Fruit fly (Drosophila melanogaster) whole organism, embryonic: Measurements from ENCODE around the gene orion.

Experiments
- Bgb ChIP-seq: fragments of 200-800 bp; sonication (Bioruptor generic); IDR thresholded peaks from 2 replicates; pipeline ENCODE4 v1.3.6; 2022; ENCODE audit warnings: missing biosample characterization, missing genetic modification characterization; ENCODE audit not compliant: partially characterized antibody
- CG10267 ChIP-seq: fragments of 200-800 bp; sonication (Bioruptor generic); optimal IDR thresholded peaks from 2 replicates; lab custom pipeline; 2018; ENCODE audit warnings: missing biosample characterization, mild to moderate bottlenecking, missing genetic modification characterization, moderate library complexity
- CG10366 ChIP-seq: fragments of 200-800 bp; sonication (Bioruptor generic); IDR thresholded peaks from 2 replicates; pipeline ENCODE4 v1.3.6; 2022; ENCODE audit warnings: missing biosample characterization, missing genetic modification characterization
- CG10431 ChIP-seq: fragments of 200-800 bp; sonication (Bioruptor generic); optimal IDR thresholded peaks from 3 replicates; lab custom pipeline; 2018; ENCODE audit warnings: missing biosample characterization, mild to moderate bottlenecking, missing genetic modification characterization
- CG11456 ChIP-seq: fragments of 200-800 bp; sonication (Bioruptor generic); IDR thresholded peaks from 3 replicates; pipeline ENCODE4 v1.3.6; 2022; ENCODE audit warnings: missing biosample characterization, missing genetic modification characterization
- CG1603 ChIP-seq: fragments of 200-800 bp; sonication (Bioruptor generic); optimal IDR thresholded peaks from 2 replicates; lab custom pipeline; 2019; ENCODE audit warnings: missing biosample characterization, mild to moderate bottlenecking, missing genetic modification characterization, moderate library complexity
- CG16863 ChIP-seq: fragments of 200-800 bp; sonication (Bioruptor generic); optimal IDR thresholded peaks from 3 replicates; lab custom pipeline; 2016; ENCODE audit warnings: missing biosample characterization, missing genetic modification characterization
- CG18011 ChIP-seq: fragments of 200-800 bp; sonication (Bioruptor generic); optimal IDR thresholded peaks from 2 replicates; lab custom pipeline; 2017; ENCODE audit warnings: missing biosample characterization, missing genetic modification characterization, mild to moderate bottlenecking, moderate library complexity, missing genotype
- CG2116 ChIP-seq: fragments of 200-800 bp; sonication (Bioruptor generic); optimal IDR thresholded peaks from 3 replicates; lab custom pipeline; 2018; ENCODE audit warnings: missing biosample characterization, mild to moderate bottlenecking, missing genetic modification characterization
- CG2199 ChIP-seq: fragments of 200-800 bp; sonication (Bioruptor generic); IDR thresholded peaks from 3 replicates; pipeline ENCODE4 v1.3.6; 2022; ENCODE audit warnings: missing biosample characterization, missing genetic modification characterization
- CG30403 ChIP-seq: fragments of 200-800 bp; sonication (Bioruptor generic); optimal IDR thresholded peaks from 3 replicates; lab custom pipeline; 2016; ENCODE audit warnings: missing biosample characterization, missing genetic modification characterization
- CG3065 ChIP-seq: fragments of 200-800 bp; sonication (Bioruptor generic); optimal IDR thresholded peaks from 2 replicates; lab custom pipeline; 2016; ENCODE audit warnings: missing biosample characterization, missing genetic modification characterization
- CG31365 ChIP-seq: fragments of 200-800 bp; sonication (Bioruptor generic); optimal IDR thresholded peaks from 2 replicates; lab custom pipeline; 2018; ENCODE audit warnings: missing biosample characterization, mild to moderate bottlenecking, missing genetic modification characterization
- CG33557 ChIP-seq: fragments of 200-800 bp; sonication (Bioruptor generic); optimal IDR thresholded peaks from 2 replicates; lab custom pipeline; 2019; ENCODE audit warnings: missing biosample characterization, mild to moderate bottlenecking, missing genetic modification characterization, moderate library complexity
- CG4328 ChIP-seq: fragments of 200-800 bp; sonication (Bioruptor generic); optimal IDR thresholded peaks from 3 replicates; lab custom pipeline; 2017; ENCODE audit warnings: missing biosample characterization, missing genetic modification reagents, missing genetic modification characterization
- CG4820 ChIP-seq: fragments of 200-800 bp; sonication (Bioruptor generic); optimal IDR thresholded peaks from 3 replicates; lab custom pipeline; 2016; ENCODE audit warnings: missing biosample characterization, missing genetic modification characterization
- CG7928 ChIP-seq: fragments of 200-800 bp; sonication (Bioruptor generic); optimal IDR thresholded peaks from 2 replicates; lab custom pipeline; 2017; ENCODE audit warnings: missing biosample characterization, mild to moderate bottlenecking, missing genetic modification characterization
- CG7987 ChIP-seq: fragments of 200-800 bp; sonication (Bioruptor generic); optimal IDR thresholded peaks from 2 replicates; lab custom pipeline; 2018; ENCODE audit warnings: missing biosample characterization, mild to moderate bottlenecking, missing genetic modification characterization, moderate library complexity
- CG9215 ChIP-seq: fragments of 200-800 bp; sonication (Bioruptor generic); IDR thresholded peaks from 2 replicates; pipeline ENCODE4 v1.3.6; 2022; ENCODE audit warnings: missing biosample characterization, missing genetic modification characterization
- CG9797 ChIP-seq: fragments of 200-800 bp; sonication (Bioruptor generic); optimal IDR thresholded peaks from 3 replicates; lab custom pipeline; 2018; ENCODE audit warnings: missing biosample characterization, mild to moderate bottlenecking, missing genetic modification characterization
- CG9817 ChIP-seq: fragments of 200-800 bp; sonication (Bioruptor generic); optimal IDR thresholded peaks from 2 replicates; lab custom pipeline; 2018; ENCODE audit warnings: missing biosample characterization, mild to moderate bottlenecking, missing genetic modification characterization, moderate library complexity
- CHES-1-like ChIP-seq: fragments of 200-800 bp; sonication (Bioruptor generic); optimal IDR thresholded peaks from 2 replicates; lab custom pipeline; 2016; ENCODE audit warnings: missing biosample characterization, missing genetic modification characterization
- Camta ChIP-seq: fragments of 200-800 bp; sonication (Bioruptor generic); optimal IDR thresholded peaks from 2 replicates; lab custom pipeline; 2016; ENCODE audit warnings: missing biosample characterization, missing genetic modification characterization
- CoRest ChIP-seq: fragments of 200-800 bp; sonication (Bioruptor generic); optimal IDR thresholded peaks from 3 replicates; lab custom pipeline; 2018; ENCODE audit warnings: missing biosample characterization, mild to moderate bottlenecking, missing genetic modification characterization, moderate library complexity
- Dp ChIP-seq: fragments of 200-800 bp; sonication (Bioruptor generic); optimal IDR thresholded peaks from 2 replicates; lab custom pipeline; 2018; ENCODE audit warnings: missing biosample characterization, mild to moderate bottlenecking, missing genetic modification characterization, moderate library complexity
- E2f2 ChIP-seq: fragments of 200-800 bp; sonication (Bioruptor generic); IDR thresholded peaks from 2 replicates; pipeline ENCODE4 v1.3.6; 2022; ENCODE audit warnings: missing biosample characterization, missing genetic modification characterization
- Eip74EF ChIP-seq, 2 experiments: fragments of 200-800 bp in 1 of 2; fragments of >200 bp in 1 of 2; sonication (Bioruptor generic) in 1 of 2; optimal IDR thresholded peaks; 2 replicates each; lab custom pipeline; 2017 to 2019; ENCODE audit warnings: missing biosample characterization in 2 of 2, missing genetic modification characterization in 2 of 2, mild to moderate bottlenecking in 1 of 2, moderate library complexity in 1 of 2
- Ets97D ChIP-seq: fragments of 200-800 bp; sonication (Bioruptor generic); optimal IDR thresholded peaks from 3 replicates; lab custom pipeline; 2016; ENCODE audit warnings: missing biosample characterization, missing genetic modification characterization
- HmgD ChIP-seq: fragments of 200-800 bp; sonication (Bioruptor generic); optimal IDR thresholded peaks from 3 replicates; lab custom pipeline; 2016; ENCODE audit warnings: missing biosample characterization, missing genetic modification characterization
- HmgZ ChIP-seq: fragments of 200-800 bp; sonication (Bioruptor generic); optimal IDR thresholded peaks from 2 replicates; lab custom pipeline; 2018; ENCODE audit warnings: missing biosample characterization, mild to moderate bottlenecking, missing genetic modification characterization
- Hr39 ChIP-seq: fragments of >200 bp; optimal IDR thresholded peaks from 2 replicates; lab custom pipeline; 2017
- Mrtf ChIP-seq: fragments of 200-800 bp; sonication (Bioruptor generic); IDR thresholded peaks from 3 replicates; pipeline ENCODE4 v1.3.6; 2022; ENCODE audit warnings: missing biosample characterization, missing genetic modification characterization
- Myb ChIP-seq: fragments of 200-800 bp; sonication (Bioruptor generic); optimal IDR thresholded peaks from 2 replicates; lab custom pipeline; 2016; ENCODE audit warnings: missing biosample characterization, missing genetic modification characterization
- Rfx ChIP-seq: fragments of 200-800 bp; sonication (Bioruptor generic); IDR thresholded peaks from 2 replicates; pipeline ENCODE4 v1.3.6; 2022; ENCODE audit warnings: missing biosample characterization, missing genetic modification characterization
- Scr ChIP-seq: fragments of 200-800 bp; sonication (Bioruptor generic); IDR thresholded peaks from 2 replicates; pipeline ENCODE4 v1.3.6; 2022; ENCODE audit warnings: missing biosample characterization, missing genetic modification characterization; ENCODE audit not compliant: partially characterized antibody
- Vsx1 ChIP-seq: fragments of 200-800 bp; sonication (Bioruptor generic); optimal IDR thresholded peaks from 2 replicates; lab custom pipeline; 2017; ENCODE audit warnings: missing biosample characterization, mild to moderate bottlenecking, missing genetic modification characterization, missing genetic modification reagents
- Xrp1 ChIP-seq: fragments of 200-800 bp; sonication (Bioruptor generic); IDR thresholded peaks from 2 replicates; pipeline ENCODE4 v1.3.6; 2022; ENCODE audit warnings: missing biosample characterization, missing genetic modification characterization
- cad ChIP-seq: fragments of >200 bp; optimal IDR thresholded peaks from 2 replicates; lab custom pipeline; 2017; ENCODE audit warnings: missing biosample characterization, missing genetic modification characterization
- ci ChIP-seq: fragments of 200-800 bp; sonication (Bioruptor generic); IDR thresholded peaks from 3 replicates; pipeline ENCODE4 v1.3.6; 2022; ENCODE audit warnings: missing biosample characterization, missing genetic modification characterization
- en ChIP-seq: fragments of 200-800 bp; sonication (Bioruptor generic); optimal IDR thresholded peaks from 2 replicates; lab custom pipeline; 2016; ENCODE audit warnings: missing biosample characterization, missing genetic modification characterization
- eve ChIP-seq, 2 experiments: fragments of >200 bp; optimal IDR thresholded peaks; 2 replicates each; lab custom pipeline; 2017; ENCODE audit warnings: missing biosample characterization in 2 of 2, missing genetic modification characterization in 2 of 2
- gce ChIP-seq: fragments of 200-800 bp; sonication (Bioruptor generic); IDR thresholded peaks from 3 replicates; pipeline ENCODE4 v1.3.6; 2022; ENCODE audit warnings: missing biosample characterization, missing genetic modification characterization
- gem ChIP-seq: fragments of 200-800 bp; sonication (Bioruptor generic); optimal IDR thresholded peaks from 2 replicates; lab custom pipeline; 2019; ENCODE audit warnings: missing biosample characterization, mild to moderate bottlenecking, missing genetic modification characterization, moderate library complexity
- hkb ChIP-seq, 2 experiments: fragments of 200-800 bp in 1 of 2; fragments of >200 bp in 1 of 2; sonication (Bioruptor generic) in 1 of 2; IDR thresholded peaks in 1 of 2; optimal IDR thresholded peaks in 1 of 2; 2 replicates each; pipeline versions ENCODE4 v1.3.6 to Lab custom; 2017 to 2022; ENCODE audit warnings: missing biosample characterization in 1 of 2, missing genetic modification characterization in 1 of 2
- phol ChIP-seq: fragments of 200-800 bp; sonication (Bioruptor generic); optimal IDR thresholded peaks from 3 replicates; lab custom pipeline; 2018; ENCODE audit warnings: missing biosample characterization, mild to moderate bottlenecking, missing genetic modification characterization, moderate library complexity
- pzg ChIP-seq: fragments of 200-800 bp; sonication (Bioruptor generic); optimal IDR thresholded peaks from 3 replicates; lab custom pipeline; 2018; ENCODE audit warnings: missing biosample characterization, mild to moderate bottlenecking, missing genetic modification characterization, moderate library complexity
- shn ChIP-seq: fragments of 200-800 bp; sonication (Bioruptor generic); optimal IDR thresholded peaks from 3 replicates; lab custom pipeline; 2016; ENCODE audit warnings: missing biosample characterization, missing genetic modification characterization
- stwl ChIP-seq: fragments of 200-800 bp; sonication (Bioruptor generic); optimal IDR thresholded peaks from 3 replicates; lab custom pipeline; 2018; ENCODE audit warnings: missing biosample characterization, mild to moderate bottlenecking, missing genetic modification characterization, moderate library complexity

orion gene

DNA sequence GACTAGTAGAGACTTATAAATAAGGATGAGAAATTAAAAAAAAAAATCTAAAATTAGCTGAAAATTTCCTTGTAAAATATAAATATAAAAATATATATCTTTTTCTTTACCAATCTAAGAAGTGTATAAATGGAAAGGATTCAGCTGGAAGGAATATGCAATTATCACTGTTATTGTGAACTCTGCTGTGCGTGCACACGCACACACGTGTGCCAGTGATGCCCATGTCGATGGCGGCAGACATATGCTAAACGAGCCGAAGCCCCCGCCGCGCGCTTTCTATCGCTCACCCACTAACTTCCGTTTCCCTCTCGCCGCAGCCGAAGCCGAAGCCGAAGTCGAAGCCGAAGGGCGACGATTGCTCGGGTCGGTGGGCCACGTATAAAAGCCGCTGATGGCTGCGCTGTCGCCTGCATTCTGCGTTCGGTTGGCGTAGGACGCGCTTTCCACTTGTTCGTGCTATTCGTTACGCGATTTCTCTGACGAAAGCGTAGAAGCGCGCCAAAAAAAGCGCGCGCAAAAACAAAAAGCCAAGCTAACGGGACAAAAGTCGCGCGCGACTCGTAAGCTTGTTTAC is 48.6 kb upstream of the orion start, which contains the start of gene Tbh (continued):
- TF ChIP-seq CG2199 (no peak), Hr39 (lab: Kevin White, UChicago) (no peak), Scr (GFP tag; lab: Robert Waterston, UW) (no peak), HmgZ (tag; lab: Kevin White, UChicago) (no peak), CG18011 (GFP tag; lab: Kevin White, UChicago) (no peak), hkb (optimal IDR thresholded peaks at IDR 0.05; lab: Kevin White, UChicago) (no peak), hkb (GFP tag; IDR thresholded peaks at IDR 0.05; lab: Robert Waterston, UW) (0 out of 2 replicates have a peak, but pooled peaks have one; percentile 38), Mrtf (no peak), gem (peak; percentile 52), gce (GFP tag; lab: Robert Waterston, UW) (no peak), CG10366 (no peak), Vsx1 (GFP tag; lab: Kevin White, UChicago) (no peak), cad (GFP tag; lab: Kevin White, UChicago) (no peak), CG4820 (GFP tag; lab: Kevin White, UChicago) (no peak), en (GFP tag; lab: Kevin White, UChicago) (no peak), CG7987 (GFP tag; lab: Kevin White, UChicago) (no peak), eve (GFP tag; optimal IDR thresholded peaks at IDR 0.05; lab: Kevin White, UChicago) (no peak), CG9215 (peak; percentile 28; the same call in 1 of the 2 replicates), CG10267 (tag; lab: Kevin White, UChicago) (peak; percentile 5), CG3065 (GFP tag; lab: Kevin White, UChicago) (no peak), Xrp1 (GFP tag; lab: Robert Waterston, UW) (no peak; the same call in 1 of the 2 replicates), Camta (GFP tag; lab: Kevin White, UChicago) (no peak), Bgb (GFP tag; lab: Robert Waterston, UW) (no peak), shn (GFP tag; lab: Kevin White, UChicago) (no peak), CHES-1-like (GFP tag; lab: Kevin White, UChicago) (no peak), E2f2 (GFP tag; lab: Robert Waterston, UW) (0 out of 2 replicates have a peak, but pooled peaks have one; percentile 8)

DNA sequence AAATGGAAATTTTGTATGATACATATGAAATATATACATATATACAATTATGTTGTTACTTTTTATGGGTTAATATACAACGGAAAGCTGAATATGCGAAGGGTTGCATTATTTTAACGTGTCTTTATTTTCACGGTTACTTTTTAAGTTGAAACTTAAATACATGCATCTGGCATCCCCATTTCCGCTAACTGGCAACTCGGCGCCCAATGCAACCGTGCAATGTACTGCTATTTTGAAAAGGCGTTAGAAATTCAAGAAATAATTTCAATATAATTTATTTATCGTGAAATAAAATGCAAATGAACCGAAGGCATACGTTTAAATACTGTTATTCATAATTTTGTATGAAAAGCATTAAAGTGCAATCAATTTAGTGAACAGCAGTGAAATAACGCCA is 39.8 kb upstream of the orion start:
- no peak for TF ChIP-seq CG9817
- TF ChIP-seq CG2116, result peak; percentile 96
- TF ChIP-seq CG33557 (GFP tag; lab: Kevin White, UChicago), result no peak
- TF ChIP-seq E2f2 (GFP tag; lab: Robert Waterston, UW), result peak; percentile 58
- TF ChIP-seq CG31365, result no peak
- TF ChIP-seq Eip74EF (GFP tag; optimal IDR thresholded peaks at IDR 0.05; lab: Kevin White, UChicago), result no peak
- TF ChIP-seq Dp (GFP tag; lab: Kevin White, UChicago), result peak; percentile 43
- TF ChIP-seq CG11456, result no peak
- no peak for TF ChIP-seq CG30403
- TF ChIP-seq CG4328 (GFP tag; lab: Kevin White, UChicago), result no peak
- TF ChIP-seq stwl (tag; lab: Kevin White, UChicago), result peak; percentile 64
- peak; percentile 81 for TF ChIP-seq Myb (GFP tag; lab: Kevin White, UChicago)
- no peak for TF ChIP-seq CG16863 (GFP tag; lab: Kevin White, UChicago)
- no peak for TF ChIP-seq CG7928
- peak; percentile 17 for TF ChIP-seq pzg (GFP tag; lab: Kevin White, UChicago)
- TF ChIP-seq Ets97D (GFP tag; lab: Kevin White, UChicago), result peak; percentile 72
- TF ChIP-seq phol (tag; lab: Kevin White, UChicago), result peak; percentile 61
- peak; percentile 16 for TF ChIP-seq CoRest (tag; lab: Kevin White, UChicago)
- TF ChIP-seq CG9797, result no peak
- TF ChIP-seq HmgD (GFP tag; lab: Kevin White, UChicago), result no peak
- peak; percentile 52; the same call in 2 of the 3 replicates for TF ChIP-seq ci (GFP tag; lab: Robert Waterston, UW)
- 0 out of 2 replicates have a peak, but pooled peaks have one; percentile 12 for TF ChIP-seq Rfx (GFP tag; lab: Robert Waterston, UW)
- TF ChIP-seq CG1603, result peak; percentile 13
- TF ChIP-seq CG10431 (GFP tag; lab: Kevin White, UChicago), result no peak
